Fruit fly (Drosophila melanogaster): Measurements from ENCODE around the gene Dnz1.

Dnz1 gene

dm6 chr2L:10856328-10856942 is at the start of gene Dnz1:
Gene Dnz1 (minus strand): TSS chr2L:10856644.
- peak; percentile 16 for TF ChIP-seq CG17801 (GFP tag; optimal IDR thresholded peaks at IDR 0.05; ENCODE audit: partially characterized antibody)

dm6 chr2L:10901685-10902084 is 45.2 kb upstream of the Dnz1 start, which contains the start of gene CG14070:
Gene CG14070 (minus strand): TSS chr2L:10901785.
- TF ChIP-seq CG17801 (GFP tag; optimal IDR thresholded peaks at IDR 0.05; ENCODE audit: partially characterized antibody), result no peak

dm6 chr2L:10888827-10889226 is 32.4 kb upstream of the Dnz1 start, which contains the start of gene CG14071:
Gene CG14071 (minus strand): TSS chr2L:10888927.
- no peak for TF ChIP-seq CG17801 (GFP tag; optimal IDR thresholded peaks at IDR 0.05; ENCODE audit: partially characterized antibody)

dm6 chr2L:10869867-10870266 is 13.4 kb upstream of the Dnz1 start, which contains the start of gene CG12517:
Gene CG12517 (plus strand): TSS chr2L:10870167.
- TF ChIP-seq CG17801 (GFP tag; optimal IDR thresholded peaks at IDR 0.05; ENCODE audit: partially characterized antibody), result no peak

DNA sequence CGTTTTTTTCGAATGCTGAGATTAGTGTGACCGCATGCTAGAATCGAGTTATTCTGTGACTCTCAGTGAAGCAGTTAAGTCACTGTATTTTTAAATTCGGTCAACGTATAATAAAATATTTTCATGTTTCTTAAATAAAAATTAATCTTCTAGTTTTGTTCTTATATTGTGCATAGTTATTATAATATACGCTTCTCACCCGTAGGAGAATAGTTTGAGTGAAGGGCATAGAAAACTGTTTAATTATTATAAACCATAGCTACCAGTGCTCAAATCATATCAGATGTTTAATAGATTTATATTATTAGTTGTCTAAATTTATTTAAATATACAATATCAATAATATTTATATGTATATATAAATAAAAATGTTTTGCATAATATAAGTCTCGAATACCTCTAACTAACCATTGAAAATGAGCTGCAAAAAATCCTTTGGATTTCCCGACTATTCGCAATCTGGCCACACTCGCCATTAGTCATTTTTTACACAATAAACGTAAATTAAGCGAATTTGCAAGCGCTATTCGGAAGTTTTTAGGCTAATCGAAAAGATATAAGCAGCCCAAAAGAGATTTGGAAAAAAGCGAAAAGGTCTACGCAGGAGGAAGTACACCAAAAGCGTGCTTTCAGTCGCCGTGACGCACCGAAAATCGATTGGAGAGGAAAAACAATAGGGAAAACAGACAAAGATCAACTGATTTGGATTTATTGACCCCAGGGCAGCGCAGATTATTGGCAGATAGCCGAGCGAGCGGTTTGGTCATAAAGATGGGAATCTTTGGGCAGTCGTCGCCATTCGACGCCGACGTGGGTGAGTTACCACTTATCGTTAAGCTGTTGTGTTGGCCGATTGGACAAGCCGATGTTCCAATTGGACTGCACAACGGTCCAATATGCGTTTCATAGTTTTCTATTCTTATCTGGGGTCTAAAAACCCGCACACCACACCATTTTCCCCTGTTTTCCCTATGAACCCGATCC is 1.9 kb upstream of the Dnz1 start, which contains the start of the genes aurB and Stam:
TSS of gene aurB (minus strand) at position 31 of the 984 bp plus-strand sequence.
TSS of gene Stam (plus strand) at position 473 of the 984 bp plus-strand sequence.
- peak; percentile 52 for TF ChIP-seq CG17801 (GFP tag; optimal IDR thresholded peaks at IDR 0.05; ENCODE audit: partially characterized antibody)

dm6 chr2L:10851336-10851862 is 5.0 kb downstream of the Dnz1 start:
- TF ChIP-seq CG17801 (GFP tag; optimal IDR thresholded peaks at IDR 0.05; ENCODE audit: partially characterized antibody), result no peak

dm6 chr2L:10850320-10850990 is 6.0 kb downstream of the Dnz1 start, which contains the start of gene porin:
Gene porin (minus strand): TSS chr2L:10850848.
- TF ChIP-seq CG17801 (GFP tag; optimal IDR thresholded peaks at IDR 0.05; ENCODE audit: partially characterized antibody), result peak; percentile 37

- TF ChIP-seq CG17801 (GFP tag; optimal IDR thresholded peaks at IDR 0.05; ENCODE audit: partially characterized antibody), result peak; percentile 41
Measured at dm6 chr2L:10849511-10850191, 6.8 kb downstream of the Dnz1 start, which contains the start of gene SmydA-3. Gene SmydA-3 (plus strand): TSS chr2L:10850141.

DNA sequence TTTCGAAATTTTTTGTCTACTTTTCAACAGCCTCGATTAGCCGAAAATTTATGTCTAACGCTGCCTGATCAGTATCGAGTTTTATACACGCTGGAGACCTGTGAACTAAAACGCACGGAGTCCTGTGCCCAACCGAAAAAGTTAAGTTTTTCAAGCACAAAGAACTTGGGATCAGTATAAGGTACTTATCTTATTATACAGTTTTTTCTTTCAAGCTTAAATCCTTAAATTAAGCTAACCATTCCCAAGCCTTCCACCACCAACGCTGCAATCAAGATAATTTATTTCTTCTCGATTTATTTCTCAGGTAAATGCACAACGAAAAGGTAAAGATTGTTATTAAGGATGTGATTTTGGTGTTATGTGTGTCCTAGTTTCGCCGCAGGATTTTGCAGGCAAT is 9.5 kb downstream of the Dnz1 start, which contains the start of gene Porin2:
TSS of gene Porin2 (minus strand) at position 101 of the 400 bp plus-strand sequence.
- no peak for TF ChIP-seq CG17801 (GFP tag; optimal IDR thresholded peaks at IDR 0.05; ENCODE audit: partially characterized antibody)

dm6 chr2L:10845564-10845963 is 10.9 kb downstream of the Dnz1 start, which contains the start of the genes CG17139 and CG17140:
Gene CG17139 (minus strand): TSS chr2L:10845664.
Gene CG17140 (minus strand): TSS chr2L:10845664.
- no peak for TF ChIP-seq CG17801 (GFP tag; optimal IDR thresholded peaks at IDR 0.05; ENCODE audit: partially characterized antibody)

dm6 chr2L:10842326-10842725 is 14.1 kb downstream of the Dnz1 start, which contains the start of gene CG6700:
Gene CG6700 (minus strand): TSS chr2L:10842597.
- TF ChIP-seq CG17801 (GFP tag; optimal IDR thresholded peaks at IDR 0.05; ENCODE audit: partially characterized antibody), result peak; percentile 54

DNA sequence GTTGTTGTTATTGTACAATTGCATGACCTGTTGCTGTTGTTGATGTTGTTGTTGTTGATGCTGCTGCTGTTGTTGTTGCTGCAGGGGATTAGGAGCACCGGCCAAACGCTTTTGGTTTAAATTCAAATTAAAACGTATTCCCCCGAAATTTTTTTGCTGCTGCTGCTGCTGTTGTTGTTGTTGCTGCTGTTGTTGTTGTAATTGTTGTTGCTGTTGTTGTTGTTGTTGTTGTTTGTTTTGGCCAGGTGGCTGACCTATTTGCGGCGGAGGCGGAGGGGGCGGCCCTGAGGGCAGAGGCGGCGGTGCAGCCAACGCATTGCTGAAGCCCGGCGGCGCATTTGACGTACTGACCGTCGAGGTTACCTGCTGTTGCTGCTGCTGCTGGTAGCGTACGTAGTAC is 14.8 kb downstream of the Dnz1 start:
- no peak for TF ChIP-seq CG17801 (GFP tag; optimal IDR thresholded peaks at IDR 0.05; ENCODE audit: partially characterized antibody)

DNA sequence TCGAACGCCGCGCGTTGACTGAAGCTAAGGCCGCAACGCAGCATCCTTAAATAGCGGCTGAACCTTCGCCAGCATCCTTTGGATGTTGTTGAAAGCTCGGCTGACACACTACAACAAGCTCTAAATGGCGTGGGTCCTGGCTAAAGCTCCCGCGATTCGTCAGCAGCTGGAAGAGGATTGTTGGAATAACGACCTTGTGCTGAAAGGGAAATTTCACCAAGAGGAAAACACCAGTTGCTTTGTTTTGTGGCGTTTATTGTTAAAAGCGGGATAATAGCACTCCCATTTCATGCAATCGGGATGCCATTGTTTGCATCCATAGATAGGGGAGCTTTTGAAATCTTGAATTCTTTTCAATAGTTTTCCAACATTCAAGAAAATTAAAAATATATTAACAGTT is 19.0 kb downstream of the Dnz1 start, which contains the start of gene Nos:
TSS of gene Nos (minus strand) at position 21 of the 400 bp plus-strand sequence.
- TF ChIP-seq CG17801 (GFP tag; optimal IDR thresholded peaks at IDR 0.05; ENCODE audit: partially characterized antibody), result no peak

- no peak for TF ChIP-seq CG17801 (GFP tag; optimal IDR thresholded peaks at IDR 0.05; ENCODE audit: partially characterized antibody)
Measured at dm6 chr2L:10831590-10831989, 24.9 kb downstream of the Dnz1 start.
